Worm (Caenorhabditis elegans): Measurements from ENCODE around the gene C36C9.12.

Gene C36C9.12

DNA sequence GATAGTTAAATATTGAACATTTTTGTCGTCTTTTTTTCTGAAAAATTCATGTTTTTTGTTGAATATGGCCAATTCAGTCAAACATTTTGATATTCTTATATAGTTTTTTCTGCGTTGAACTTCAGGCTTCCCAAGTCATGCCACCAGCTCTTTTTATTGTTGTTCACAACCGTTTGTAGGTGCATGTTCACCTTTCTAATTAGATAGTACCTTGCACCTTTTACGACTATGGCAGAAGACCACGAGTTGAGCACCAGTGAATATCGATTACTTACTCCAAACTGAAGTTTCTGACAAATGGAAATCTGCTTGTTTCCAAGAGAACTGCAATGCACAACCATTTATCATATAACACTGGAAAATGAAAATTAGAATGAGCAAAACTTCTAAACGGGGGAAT is 14.0 kb downstream of the C36C9.12 start:
- TF ChIP-seq unc-62 (GFP tag; optimal IDR thresholded peaks at IDR 0.05) = no peak

DNA sequence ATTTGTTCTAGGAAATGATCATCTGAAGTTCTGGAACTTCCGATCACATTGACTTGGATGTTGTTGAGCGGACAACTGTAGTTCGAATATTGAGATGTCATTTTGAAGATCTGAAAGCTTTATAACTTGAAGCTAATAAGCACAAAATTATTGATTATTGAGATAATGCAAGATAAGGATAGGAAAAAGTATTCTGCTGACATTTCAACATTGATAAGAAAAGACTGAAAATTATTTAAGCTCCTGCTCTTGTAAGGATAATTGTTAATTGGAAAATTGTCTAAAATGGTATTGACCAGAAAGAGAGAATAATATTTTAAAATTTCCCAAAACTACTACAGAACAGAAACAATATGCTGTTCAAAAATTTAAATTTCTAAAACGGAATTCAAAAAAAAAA is 15.8 kb downstream of the C36C9.12 start, which contains the start of gene tbx-31:
tbx-31 (minus strand) TSS at position 101 of the 400 bp plus-strand sequence.
- no peak for TF ChIP-seq unc-62 (GFP tag; optimal IDR thresholded peaks at IDR 0.05)

DNA sequence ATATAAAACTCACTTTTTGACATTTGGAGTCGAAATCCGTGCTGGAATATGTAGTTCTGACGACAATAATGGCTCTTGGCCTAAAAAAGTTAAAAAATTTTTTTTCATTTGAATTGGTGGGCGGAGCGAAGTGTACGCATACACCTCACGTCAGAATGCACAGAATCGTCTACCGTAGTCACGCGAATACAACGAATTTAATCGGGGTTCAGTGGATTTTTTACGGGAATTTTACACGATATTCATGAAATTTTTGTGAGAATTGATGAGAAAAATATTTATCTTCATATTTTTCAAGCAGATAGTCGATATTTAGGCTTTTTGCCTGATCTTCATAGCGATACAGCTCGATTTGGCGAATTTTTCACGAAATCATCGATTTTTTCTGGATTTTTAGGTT is 21.1 kb downstream of the C36C9.12 start, which contains the start of gene R09H3.3:
R09H3.3 (minus strand) TSS at position 101 of the 400 bp plus-strand sequence.
- no peak for TF ChIP-seq unc-62 (GFP tag; optimal IDR thresholded peaks at IDR 0.05)

DNA sequence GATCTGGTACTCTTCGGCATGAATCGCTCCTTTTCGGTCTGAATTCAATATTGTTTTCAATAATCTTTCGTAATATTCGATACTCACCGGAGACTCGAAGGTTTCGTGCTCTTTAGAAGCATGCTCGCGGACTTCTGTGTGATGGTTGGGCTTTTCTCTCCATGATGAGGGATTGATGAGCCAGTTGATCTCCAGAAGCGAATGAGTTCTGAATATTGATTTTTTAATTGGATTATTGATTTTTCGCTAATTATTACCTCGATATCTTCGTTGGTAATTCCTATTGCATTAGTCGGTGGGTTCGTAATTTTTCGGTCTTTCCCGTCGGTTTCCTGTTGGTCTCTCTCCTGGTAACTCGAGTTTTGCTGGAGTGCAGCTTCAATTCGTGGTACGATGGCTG is 22.8 kb downstream of the C36C9.12 start:
- TF ChIP-seq unc-62 (GFP tag; optimal IDR thresholded peaks at IDR 0.05) = no peak

DNA sequence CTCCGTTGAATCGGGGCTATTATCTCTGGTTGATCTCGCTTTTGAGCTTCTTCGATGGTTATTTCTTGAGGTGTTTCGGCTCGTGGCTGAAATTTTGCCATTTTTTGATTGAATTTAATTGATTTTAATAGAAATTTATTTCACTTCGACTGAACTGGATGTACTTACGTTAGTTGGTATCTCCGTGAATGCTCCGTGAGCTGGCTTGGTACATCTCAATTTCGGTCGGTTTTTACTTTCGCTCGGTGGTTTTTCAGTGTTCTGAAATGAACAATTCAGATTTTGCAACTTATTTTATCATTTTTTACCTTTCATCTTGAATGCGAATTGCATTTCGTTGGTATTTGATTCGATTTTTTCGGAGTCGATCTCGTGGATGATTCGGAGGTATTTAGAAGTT is 25.0 kb downstream of the C36C9.12 start, which contains the start of gene R09H3.2:
R09H3.2 (minus strand) TSS at position 101 of the 400 bp plus-strand sequence.
- no peak for TF ChIP-seq unc-62 (GFP tag; optimal IDR thresholded peaks at IDR 0.05)

DNA sequence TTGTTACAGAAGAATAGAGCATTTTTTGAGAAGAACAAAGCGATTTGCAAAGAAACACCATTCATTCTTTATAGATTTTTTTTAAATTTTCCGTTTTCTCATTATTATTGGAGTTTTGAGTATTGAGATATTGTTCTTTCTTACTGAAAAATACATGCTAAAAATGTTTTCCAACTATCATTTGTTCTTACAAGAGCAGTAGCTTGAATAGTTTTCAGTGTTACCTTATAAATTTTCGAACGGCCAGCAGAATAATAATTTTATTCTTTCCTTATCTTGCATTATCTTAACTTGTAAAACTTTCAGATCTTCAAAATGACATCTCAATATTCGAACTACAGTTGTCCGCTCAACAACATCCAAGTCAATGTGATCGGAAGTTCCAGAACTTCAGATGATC is 34.7 kb downstream of the C36C9.12 start, which contains the start of gene tbx-32:
tbx-32 (plus strand) TSS at position 301 of the 400 bp plus-strand sequence.
- no peak for TF ChIP-seq unc-62 (GFP tag; optimal IDR thresholded peaks at IDR 0.05)

DNA sequence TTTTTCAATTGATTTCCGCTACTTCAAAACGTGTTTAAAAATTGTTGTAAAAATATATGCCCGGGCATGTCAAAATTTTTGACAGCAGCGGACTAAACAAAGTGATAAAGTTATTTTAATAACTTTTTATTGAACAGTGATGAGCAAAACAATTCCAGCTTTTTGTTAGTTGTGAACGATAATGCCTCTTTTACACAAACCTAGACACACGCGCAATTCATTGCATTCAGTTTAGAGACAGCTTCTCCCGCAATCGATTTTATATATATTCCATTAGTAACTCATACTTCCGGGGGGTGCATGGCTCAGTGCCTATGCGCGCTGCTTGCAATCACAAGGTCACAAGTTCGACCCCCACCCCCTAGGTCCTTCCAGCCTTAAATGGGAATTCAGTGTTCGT is 35.8 kb downstream of the C36C9.12 start, which contains the start of gene ZK380.6:
ZK380.6 (plus strand) TSS at position 301 of the 400 bp plus-strand sequence.
- TF ChIP-seq unc-62 (GFP tag; optimal IDR thresholded peaks at IDR 0.05) = no peak

DNA sequence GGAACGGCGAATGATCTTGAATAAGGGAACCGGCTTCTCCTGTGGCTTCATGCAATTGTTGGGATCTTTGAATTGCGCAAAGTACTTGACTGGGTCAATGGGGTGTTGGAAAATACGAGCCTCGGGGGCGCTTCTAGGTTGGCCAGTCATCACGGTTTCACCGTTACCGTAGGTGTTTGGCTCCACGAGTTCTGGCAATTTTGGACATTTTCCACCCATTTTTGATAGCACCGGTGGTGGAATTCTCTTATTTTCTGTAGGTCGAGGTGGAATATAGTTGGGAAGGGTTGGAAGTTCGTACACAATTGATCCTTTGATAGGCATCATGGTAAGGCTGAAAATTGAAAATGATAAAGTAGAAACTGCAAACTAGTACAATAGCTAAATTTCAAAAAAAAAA is 38.2 kb downstream of the C36C9.12 start, which contains the start of gene ZK380.4:
ZK380.4 (minus strand) TSS at position 327 of the 400 bp plus-strand sequence.
- TF ChIP-seq unc-62 (GFP tag; optimal IDR thresholded peaks at IDR 0.05) = no peak

DNA sequence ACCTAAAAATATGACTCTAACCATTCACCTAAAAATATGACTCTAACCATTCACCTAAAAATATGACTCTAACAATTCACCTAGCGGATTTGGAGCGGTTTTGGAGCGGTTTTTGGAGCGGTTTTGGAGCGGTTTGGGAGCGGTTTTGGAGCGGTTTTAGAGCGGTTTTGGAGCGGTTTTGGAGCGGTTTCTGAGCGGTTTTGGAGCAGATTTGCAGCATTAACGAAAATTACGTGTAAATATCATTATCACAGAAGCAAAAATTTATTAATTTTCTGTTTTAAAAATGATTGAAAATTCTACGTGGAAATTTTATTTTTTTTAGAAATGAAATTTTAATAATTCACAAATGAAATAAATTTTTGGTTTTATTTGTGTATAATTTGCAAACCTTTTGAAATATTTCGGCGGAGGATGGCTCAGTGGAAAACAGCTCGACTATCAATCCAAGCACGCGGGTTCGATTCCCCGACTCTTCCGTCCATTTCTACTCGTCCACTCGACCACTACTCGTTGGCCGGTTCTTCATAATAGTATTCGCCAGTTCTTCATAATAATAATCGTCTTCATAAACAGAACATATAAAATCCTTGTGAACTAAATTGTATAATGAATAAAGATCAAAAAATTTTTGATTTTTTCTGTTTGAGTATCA is 46.3 kb downstream of the C36C9.12 start:
- no peak for TF ChIP-seq unc-62 (GFP tag; optimal IDR thresholded peaks at IDR 0.05)

Measured in whole organism, dauer.